Worm (Caenorhabditis elegans) whole organism, early embryonic: ENCODE results near the gene glb-24.

Source experiments
- B0310.2 ChIP-seq: sonication (generic microtip); optimal IDR thresholded peaks from 2 replicates; lab custom pipeline; 2016; ENCODE audit warnings: mild to moderate bottlenecking, missing genetic modification characterization, missing compliant biosample characterization
- F13C5.2 ChIP-seq: sonication (generic microtip); optimal IDR thresholded peaks from 2 replicates; lab custom pipeline; 2017; ENCODE audit warnings: mild to moderate bottlenecking, missing genetic modification characterization, inconsistent platforms, missing compliant biosample characterization
- aly-1 ChIP-seq: sonication (generic microtip); optimal IDR thresholded peaks from 2 replicates; lab custom pipeline; 2016; ENCODE audit warnings: missing genetic modification characterization, missing compliant biosample characterization
- ama-1 ChIP-seq: fragments of 150-350 bp; optimal IDR thresholded peaks from 2 replicates; lab custom pipeline; 2014
- ceh-13 ChIP-seq: fragments of 200-800 bp; sonication (Bioruptor generic); optimal IDR thresholded peaks from 2 replicates; lab custom pipeline; 2018; ENCODE audit warnings: mild to moderate bottlenecking, missing genetic modification characterization, missing compliant biosample characterization
- ceh-36 ChIP-seq: sonication (generic microtip); optimal IDR thresholded peaks from 2 replicates; lab custom pipeline; 2016; ENCODE audit warnings: missing genetic modification characterization, inconsistent platforms, missing compliant biosample characterization
- ets-7 ChIP-seq: sonication (generic microtip); optimal IDR thresholded peaks from 2 replicates; lab custom pipeline; 2016; ENCODE audit warnings: missing genotype, missing genetic modification characterization, missing compliant biosample characterization
- flt-1 ChIP-seq: fragments of 200-800 bp; sonication (Bioruptor generic); IDR thresholded peaks from 2 replicates; pipeline ENCODE4 v1.3.6; 2022; ENCODE audit warnings: missing genetic modification characterization, missing compliant biosample characterization
- hmbx-1 ChIP-seq: sonication (generic microtip); optimal IDR thresholded peaks from 2 replicates; lab custom pipeline; 2016; ENCODE audit warnings: mild to moderate bottlenecking, missing genetic modification characterization, missing compliant biosample characterization
- hmg-4 ChIP-seq: fragments of 200-800 bp; sonication (Bioruptor generic); optimal IDR thresholded peaks from 2 replicates; lab custom pipeline; 2018; ENCODE audit warnings: mild to moderate bottlenecking, missing genetic modification characterization, missing compliant biosample characterization
- hnd-1 ChIP-seq: sonication (generic microtip); optimal IDR thresholded peaks from 2 replicates; lab custom pipeline; 2016; ENCODE audit warnings: missing genetic modification characterization, missing compliant biosample characterization
- pes-1 ChIP-seq: fragments of 200-800 bp; sonication (Bioruptor generic); IDR thresholded peaks from 2 replicates; pipeline ENCODE4 v1.3.6; 2022; ENCODE audit warnings: missing genetic modification reagents, missing genetic modification characterization, missing compliant biosample characterization
- scrt-1 ChIP-seq: fragments of 200-800 bp; sonication (Bioruptor generic); IDR thresholded peaks from 2 replicates; pipeline ENCODE4 v1.3.6; 2022; ENCODE audit warnings: missing genetic modification characterization, missing compliant biosample characterization
- sea-1 ChIP-seq: fragments of 200-800 bp; sonication (Bioruptor generic); conservative IDR thresholded peaks from 2 replicates; pipeline ENCODE4 v1.3.6; 2022; ENCODE audit warnings: missing genetic modification characterization, missing compliant biosample characterization
- tbx-11 ChIP-seq: fragments of 200-800 bp; sonication (Bioruptor generic); IDR thresholded peaks from 2 replicates; pipeline ENCODE4 v1.3.6; 2022; ENCODE audit warnings: missing genetic modification characterization, missing compliant biosample characterization
- tbx-37 ChIP-seq: fragments of 200-800 bp; sonication (Bioruptor generic); conservative IDR thresholded peaks from 2 replicates; pipeline ENCODE4 v1.3.6; 2022; ENCODE audit warnings: missing genetic modification reagents, missing genetic modification characterization, missing compliant biosample characterization
- tra-4 ChIP-seq: sonication (generic microtip); optimal IDR thresholded peaks from 2 replicates; lab custom pipeline; 2017; ENCODE audit warnings: missing genetic modification characterization, missing compliant biosample characterization

Gene glb-24

DNA sequence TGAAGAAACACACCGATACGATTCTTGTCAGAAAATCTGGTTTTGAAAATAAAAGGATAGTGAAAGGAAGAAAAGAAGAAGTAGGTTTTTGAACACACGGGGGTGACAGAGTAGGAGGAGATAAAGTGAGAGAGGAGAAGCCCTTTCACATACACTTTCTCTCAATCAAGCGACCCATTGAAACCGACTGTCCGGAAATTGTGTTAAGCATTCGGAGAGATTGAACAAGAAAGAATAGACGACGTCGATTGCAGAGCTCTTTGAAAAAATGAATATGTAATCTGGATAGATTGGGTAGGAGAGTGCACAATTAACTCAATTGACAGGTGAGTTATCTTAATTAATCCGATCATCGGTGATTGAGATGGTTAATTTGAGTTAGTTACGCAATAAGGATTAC, 15.5 kb upstream of the glb-24 start:
- no peak for TF ChIP-seq hmg-4 (GFP tag; lab: Kevin White, UChicago)
- TF ChIP-seq tra-4 (tag; lab: Kevin White, UChicago): no peak
- TF ChIP-seq F13C5.2 (tag; lab: Kevin White, UChicago): no peak
- no peak for TF ChIP-seq ets-7 (tag; lab: Kevin White, UChicago)
- no peak for TF ChIP-seq aly-1
- TF ChIP-seq sea-1 (GFP tag; lab: Robert Waterston, UW): no peak
- TF ChIP-seq hmbx-1 (tag; lab: Kevin White, UChicago): no peak

DNA sequence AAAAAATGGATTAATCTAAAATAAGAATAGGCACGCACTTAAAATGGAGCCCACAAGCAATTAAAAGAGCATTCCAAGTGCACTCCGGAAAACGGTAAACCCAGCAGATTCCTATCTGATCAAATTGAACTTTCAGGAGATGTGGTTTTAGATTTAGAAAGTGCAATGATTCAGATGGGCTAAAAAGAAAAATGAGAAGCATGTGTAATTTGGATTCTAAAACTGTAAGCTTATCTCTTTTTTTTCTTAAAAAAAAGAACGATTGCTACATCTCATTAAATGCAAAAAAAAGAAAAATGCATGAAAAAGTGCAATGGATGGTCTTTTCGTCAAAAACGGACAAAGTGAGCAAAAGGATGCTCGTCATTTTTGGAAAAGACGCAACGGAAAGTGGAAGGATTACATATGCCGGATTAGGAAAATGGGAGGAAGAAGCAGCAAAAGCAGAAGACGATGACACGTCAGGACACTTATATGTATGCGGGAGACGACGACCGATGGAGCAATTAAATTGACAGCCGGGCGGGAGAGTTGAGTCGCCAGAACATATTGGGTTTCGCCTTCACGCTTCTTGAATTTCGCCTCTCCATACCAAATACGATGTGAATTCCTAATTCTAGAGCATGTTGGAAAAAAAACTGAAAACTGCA, 12.9 kb upstream of the glb-24 start:
- TF ChIP-seq F13C5.2 (tag; lab: Kevin White, UChicago) (no peak), B0310.2 (tag; lab: Kevin White, UChicago) (no peak), flt-1 (GFP tag; lab: Robert Waterston, UW) (no peak), sea-1 (GFP tag; lab: Robert Waterston, UW) (no peak), ceh-36 (tag; lab: Kevin White, UChicago) (no peak), aly-1 (no peak), tbx-37 (GFP tag; lab: Robert Waterston, UW) (no peak), ama-1 (lab: Kevin White, UChicago) (no peak), tra-4 (tag; lab: Kevin White, UChicago) (no peak), hnd-1 (tag; lab: Kevin White, UChicago) (no peak), hmg-4 (GFP tag; lab: Kevin White, UChicago) (no peak), pes-1 (GFP tag; lab: Robert Waterston, UW) (no peak), scrt-1 (GFP tag; lab: Robert Waterston, UW) (no peak), tbx-11 (GFP tag; lab: Robert Waterston, UW) (no peak), hmbx-1 (tag; lab: Kevin White, UChicago) (no peak)

- TF ChIP-seq hmbx-1 (tag; lab: Kevin White, UChicago) (no peak), tbx-37 (GFP tag; lab: Robert Waterston, UW) (no peak), F13C5.2 (tag; lab: Kevin White, UChicago) (no peak), sea-1 (GFP tag; lab: Robert Waterston, UW) (no peak), tra-4 (tag; lab: Kevin White, UChicago) (no peak), tbx-11 (GFP tag; lab: Robert Waterston, UW) (no peak), hnd-1 (tag; lab: Kevin White, UChicago) (no peak), B0310.2 (tag; lab: Kevin White, UChicago) (no peak), ceh-36 (tag; lab: Kevin White, UChicago) (no peak)
These were observed 11.6 kb upstream of the glb-24 start for ce11 chrV:12897338-12897737.

DNA sequence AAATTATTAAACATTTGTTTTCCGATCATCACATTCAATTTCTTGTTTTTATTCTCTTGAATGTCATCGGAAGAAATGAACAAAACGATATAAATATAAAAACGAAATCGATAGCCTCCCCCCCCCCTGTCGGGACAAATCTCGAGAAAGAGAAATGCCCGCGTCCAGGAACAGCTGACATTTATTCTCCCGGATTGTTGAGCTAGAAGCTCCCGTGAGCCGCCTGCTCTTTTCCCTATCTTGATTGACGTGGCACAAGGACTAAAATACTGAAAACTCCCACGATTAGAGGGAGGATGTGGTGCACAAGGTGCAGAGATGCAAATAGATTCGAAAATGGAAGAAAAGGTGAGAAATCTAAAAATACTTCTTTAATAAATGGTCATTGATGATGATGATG, 11.1 kb upstream of the glb-24 start:
- no peak for TF ChIP-seq ets-7 (tag; lab: Kevin White, UChicago)
- no peak for TF ChIP-seq ceh-36 (tag; lab: Kevin White, UChicago)
- no peak for TF ChIP-seq ama-1 (lab: Kevin White, UChicago)

- no peak for TF ChIP-seq ama-1 (lab: Kevin White, UChicago)
- no peak for TF ChIP-seq aly-1
- TF ChIP-seq flt-1 (GFP tag; lab: Robert Waterston, UW): no peak
- TF ChIP-seq tbx-11 (GFP tag; lab: Robert Waterston, UW): no peak
- no peak for TF ChIP-seq F13C5.2 (tag; lab: Kevin White, UChicago)
- no peak for TF ChIP-seq tra-4 (tag; lab: Kevin White, UChicago)
- no peak for TF ChIP-seq hnd-1 (tag; lab: Kevin White, UChicago)
- TF ChIP-seq ets-7 (tag; lab: Kevin White, UChicago): no peak
- no peak for TF ChIP-seq ceh-13 (GFP tag; lab: Kevin White, UChicago)
These were observed 10.0 kb upstream of the glb-24 start, which contains the start of gene ttbk-7 for ce11 chrV:12895772-12896171. TSS of gene ttbk-7 (minus strand) at chrV:12895872.

ce11 chrV:12882370-12882769, 3.4 kb downstream of the glb-24 start:
- TF ChIP-seq ets-7 (tag; lab: Kevin White, UChicago) (no peak), hnd-1 (tag; lab: Kevin White, UChicago) (no peak), ceh-36 (tag; lab: Kevin White, UChicago) (no peak), ama-1 (lab: Kevin White, UChicago) (no peak), ceh-13 (GFP tag; lab: Kevin White, UChicago) (no peak)

- no peak for TF ChIP-seq hnd-1 (tag; lab: Kevin White, UChicago)
- TF ChIP-seq sea-1 (GFP tag; lab: Robert Waterston, UW): no peak
- no peak for TF ChIP-seq tbx-37 (GFP tag; lab: Robert Waterston, UW)
- TF ChIP-seq B0310.2 (tag; lab: Kevin White, UChicago): no peak
- no peak for TF ChIP-seq ama-1 (lab: Kevin White, UChicago)
- TF ChIP-seq hmg-4 (GFP tag; lab: Kevin White, UChicago): no peak
- TF ChIP-seq ets-7 (tag; lab: Kevin White, UChicago): no peak
- no peak for TF ChIP-seq tra-4 (tag; lab: Kevin White, UChicago)
- TF ChIP-seq hmbx-1 (tag; lab: Kevin White, UChicago): no peak
- no peak for TF ChIP-seq ceh-13 (GFP tag; lab: Kevin White, UChicago)
These were observed 4.4 kb downstream of the glb-24 start for ce11 chrV:12881396-12881795.

DNA sequence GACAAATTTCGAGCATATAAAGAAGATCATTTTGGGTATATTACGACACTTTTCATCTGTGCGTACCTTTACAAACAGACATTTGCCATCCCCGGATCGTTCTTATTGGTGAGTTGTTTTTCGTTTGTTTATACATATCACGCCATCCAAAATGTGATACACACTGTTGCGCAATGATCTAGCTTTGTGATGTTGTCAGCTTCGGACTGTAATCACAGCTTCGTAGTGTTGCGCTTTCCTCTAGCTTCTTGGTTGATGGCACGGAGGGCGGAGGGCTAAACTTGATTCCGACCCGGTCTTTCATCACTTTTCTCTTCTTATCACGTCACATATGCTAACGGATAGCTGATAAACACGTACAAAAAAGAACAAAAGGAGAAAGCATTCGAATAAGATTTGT, 6.4 kb downstream of the glb-24 start:
- TF ChIP-seq tbx-11 (GFP tag; lab: Robert Waterston, UW): no peak
- no peak for TF ChIP-seq hnd-1 (tag; lab: Kevin White, UChicago)
- no peak for TF ChIP-seq ceh-36 (tag; lab: Kevin White, UChicago)
- TF ChIP-seq aly-1: no peak
- no peak for TF ChIP-seq F13C5.2 (tag; lab: Kevin White, UChicago)
- no peak for TF ChIP-seq hmg-4 (GFP tag; lab: Kevin White, UChicago)
- TF ChIP-seq flt-1 (GFP tag; lab: Robert Waterston, UW): no peak
- no peak for TF ChIP-seq ama-1 (lab: Kevin White, UChicago)
- no peak for TF ChIP-seq scrt-1 (GFP tag; lab: Robert Waterston, UW)
- no peak for TF ChIP-seq ets-7 (tag; lab: Kevin White, UChicago)
- no peak for TF ChIP-seq tra-4 (tag; lab: Kevin White, UChicago)
- TF ChIP-seq pes-1 (GFP tag; lab: Robert Waterston, UW): no peak
